Worm (Caenorhabditis elegans): ENCODE data around the gene gtf-2H5.

DNA sequence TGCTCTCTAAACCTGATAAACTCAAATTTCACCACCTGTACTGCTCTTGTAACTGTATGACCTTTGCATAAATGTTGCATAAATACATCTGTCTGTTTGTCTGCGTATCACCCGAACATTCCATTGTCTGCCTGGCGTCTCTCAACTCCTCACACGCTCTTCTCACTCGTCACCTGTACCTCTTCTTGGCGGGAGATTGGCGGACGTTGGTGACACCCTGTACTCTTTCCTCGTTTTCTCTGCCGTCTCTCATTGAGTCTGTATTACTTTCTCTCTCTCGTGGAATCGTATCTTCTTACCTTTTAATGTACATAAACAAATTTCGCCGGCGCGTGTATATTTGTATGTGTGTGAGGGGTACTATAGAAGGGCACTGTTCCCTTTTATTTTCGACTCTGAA lies 18.5 kb downstream of the gtf-2H5 start:
- no peak for TF ChIP-seq blmp-1 (tag; optimal IDR thresholded peaks at IDR 0.05)
- no peak for TF ChIP-seq nhr-76 (tag; optimal IDR thresholded peaks at IDR 0.05)
- TF ChIP-seq unc-62 (GFP tag; optimal IDR thresholded peaks at IDR 0.05), result peak; percentile 63
- TF ChIP-seq nhr-237 (tag; optimal IDR thresholded peaks at IDR 0.05), result no peak
- no peak for TF ChIP-seq ztf-11 (tag; optimal IDR thresholded peaks at IDR 0.05)
- no peak for TF ChIP-seq elt-3 (tag; optimal IDR thresholded peaks at IDR 0.05)
- TF ChIP-seq lin-13 (tag; optimal IDR thresholded peaks at IDR 0.05), result no peak
- TF ChIP-seq M03D4.4 (tag; optimal IDR thresholded peaks at IDR 0.05), result no peak
- no peak for TF ChIP-seq unc-39 (tag; optimal IDR thresholded peaks at IDR 0.05)
- TF ChIP-seq elt-1 (tag; optimal IDR thresholded peaks at IDR 0.05; ENCODE audit: borderline replicate concordance, insufficient read depth), result peak; percentile 14
- peak; percentile 46 for TF ChIP-seq hlh-1 (tag; optimal IDR thresholded peaks at IDR 0.05)
- TF ChIP-seq snpc-4 (tag; optimal IDR thresholded peaks at IDR 0.05), result no peak
- TF ChIP-seq lsy-2 (tag; optimal IDR thresholded peaks at IDR 0.05), result peak; percentile 15
